Worm (Caenorhabditis elegans) whole organism, early embryonic: ENCODE measurements around the gene dkf-2.

ENCODE experiments used
- B0310.2 ChIP-seq: sonication (generic microtip); optimal IDR thresholded peaks from 2 replicates; lab custom pipeline; 2016; ENCODE audit warnings: mild to moderate bottlenecking, missing genetic modification characterization, missing compliant biosample characterization
- F13C5.2 ChIP-seq: sonication (generic microtip); optimal IDR thresholded peaks from 2 replicates; lab custom pipeline; 2017; ENCODE audit warnings: mild to moderate bottlenecking, missing genetic modification characterization, inconsistent platforms, missing compliant biosample characterization
- aly-1 ChIP-seq: sonication (generic microtip); optimal IDR thresholded peaks from 2 replicates; lab custom pipeline; 2016; ENCODE audit warnings: missing genetic modification characterization, missing compliant biosample characterization
- ama-1 ChIP-seq: fragments of 150-350 bp; optimal IDR thresholded peaks from 2 replicates; lab custom pipeline; 2014
- ceh-13 ChIP-seq: fragments of 200-800 bp; sonication (Bioruptor generic); optimal IDR thresholded peaks from 2 replicates; lab custom pipeline; 2018; ENCODE audit warnings: mild to moderate bottlenecking, missing genetic modification characterization, missing compliant biosample characterization
- ceh-36 ChIP-seq: sonication (generic microtip); optimal IDR thresholded peaks from 2 replicates; lab custom pipeline; 2016; ENCODE audit warnings: missing genetic modification characterization, inconsistent platforms, missing compliant biosample characterization
- ets-7 ChIP-seq: sonication (generic microtip); optimal IDR thresholded peaks from 2 replicates; lab custom pipeline; 2016; ENCODE audit warnings: missing genotype, missing genetic modification characterization, missing compliant biosample characterization
- flt-1 ChIP-seq: fragments of 200-800 bp; sonication (Bioruptor generic); IDR thresholded peaks from 2 replicates; pipeline ENCODE4 v1.3.6; 2022; ENCODE audit warnings: missing genetic modification characterization, missing compliant biosample characterization
- hmbx-1 ChIP-seq: sonication (generic microtip); optimal IDR thresholded peaks from 2 replicates; lab custom pipeline; 2016; ENCODE audit warnings: mild to moderate bottlenecking, missing genetic modification characterization, missing compliant biosample characterization
- hmg-4 ChIP-seq: fragments of 200-800 bp; sonication (Bioruptor generic); optimal IDR thresholded peaks from 2 replicates; lab custom pipeline; 2018; ENCODE audit warnings: mild to moderate bottlenecking, missing genetic modification characterization, missing compliant biosample characterization
- hnd-1 ChIP-seq: sonication (generic microtip); optimal IDR thresholded peaks from 2 replicates; lab custom pipeline; 2016; ENCODE audit warnings: missing genetic modification characterization, missing compliant biosample characterization
- pes-1 ChIP-seq: fragments of 200-800 bp; sonication (Bioruptor generic); IDR thresholded peaks from 2 replicates; pipeline ENCODE4 v1.3.6; 2022; ENCODE audit warnings: missing genetic modification reagents, missing genetic modification characterization, missing compliant biosample characterization
- scrt-1 ChIP-seq: fragments of 200-800 bp; sonication (Bioruptor generic); IDR thresholded peaks from 2 replicates; pipeline ENCODE4 v1.3.6; 2022; ENCODE audit warnings: missing genetic modification characterization, missing compliant biosample characterization
- sea-1 ChIP-seq: fragments of 200-800 bp; sonication (Bioruptor generic); conservative IDR thresholded peaks from 2 replicates; pipeline ENCODE4 v1.3.6; 2022; ENCODE audit warnings: missing genetic modification characterization, missing compliant biosample characterization
- tbx-11 ChIP-seq: fragments of 200-800 bp; sonication (Bioruptor generic); IDR thresholded peaks from 2 replicates; pipeline ENCODE4 v1.3.6; 2022; ENCODE audit warnings: missing genetic modification characterization, missing compliant biosample characterization
- tbx-37 ChIP-seq: fragments of 200-800 bp; sonication (Bioruptor generic); conservative IDR thresholded peaks from 2 replicates; pipeline ENCODE4 v1.3.6; 2022; ENCODE audit warnings: missing genetic modification reagents, missing genetic modification characterization, missing compliant biosample characterization
- tra-4 ChIP-seq: sonication (generic microtip); optimal IDR thresholded peaks from 2 replicates; lab custom pipeline; 2017; ENCODE audit warnings: missing genetic modification characterization, missing compliant biosample characterization

The dkf-2 gene

DNA sequence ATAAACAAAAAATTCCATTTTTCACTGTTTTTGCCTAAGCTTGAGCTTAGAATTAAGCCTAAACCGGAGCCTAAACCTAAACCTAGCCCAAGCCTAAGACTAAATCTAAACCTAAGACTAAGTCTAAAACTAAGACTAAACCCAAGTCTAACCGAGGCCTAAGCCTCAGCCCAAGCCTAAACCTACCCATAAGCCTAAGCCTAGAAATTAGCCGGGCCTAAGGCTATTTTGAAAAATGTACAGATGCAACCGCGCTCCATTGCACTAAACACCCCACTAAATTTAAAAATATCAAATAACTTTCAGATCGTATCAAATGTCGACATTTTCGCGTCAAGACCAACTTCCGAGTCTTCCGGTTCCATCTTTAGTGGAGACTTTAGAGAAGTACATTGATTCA is 67.8 kb downstream of the dkf-2 start, which contains the start of gene T20B3.1:
TSS of gene T20B3.1 (plus strand) at position 301 of the 400 bp plus-strand sequence.
- TF ChIP-seq hmbx-1 (no peak), tra-4 (tag; lab: Kevin White, UChicago) (no peak), tbx-37 (GFP tag; lab: Robert Waterston, UW) (no peak), scrt-1 (GFP tag; lab: Robert Waterston, UW) (no peak), sea-1 (GFP tag; lab: Robert Waterston, UW) (no peak), flt-1 (GFP tag; lab: Robert Waterston, UW) (no peak), hmg-4 (GFP tag; lab: Kevin White, UChicago) (no peak), pes-1 (GFP tag; lab: Robert Waterston, UW) (no peak), B0310.2 (tag; lab: Kevin White, UChicago) (no peak), tbx-11 (no peak), hnd-1 (tag; lab: Kevin White, UChicago) (no peak), ceh-36 (no peak), F13C5.2 (no peak), ets-7 (tag; lab: Kevin White, UChicago) (no peak), ceh-13 (GFP tag; lab: Kevin White, UChicago) (no peak), ama-1 (lab: Kevin White, UChicago) (no peak), aly-1 (tag; lab: Kevin White, UChicago) (no peak)

DNA sequence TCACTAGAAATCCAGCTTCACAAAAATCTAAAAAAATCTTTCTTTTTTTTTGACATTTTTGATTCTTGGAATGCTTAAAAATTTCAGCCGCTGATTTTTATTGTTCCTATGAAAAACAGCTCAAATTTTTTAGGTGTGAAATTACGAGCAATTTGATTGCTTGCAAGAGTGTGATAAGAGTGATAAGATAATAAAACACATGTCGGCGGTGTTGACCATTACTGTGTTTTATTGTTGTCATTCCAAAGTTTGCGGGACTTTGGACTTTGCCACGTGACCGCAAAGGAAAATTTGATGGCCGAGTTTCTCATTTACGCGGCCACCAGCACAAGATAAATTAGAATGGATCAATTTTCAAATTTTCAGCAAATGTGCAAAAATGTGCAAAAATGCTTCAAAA is 69.3 kb downstream of the dkf-2 start:
- TF ChIP-seq hmbx-1 = no peak

ce11 chrV:16821270-16821737 is 73.9 kb downstream of the dkf-2 start, which contains the start of gene T20B3.14:
Gene T20B3.14 (minus strand): TSS chrV:16821320.
- no peak for TF ChIP-seq aly-1 (tag; lab: Kevin White, UChicago)

- TF ChIP-seq tbx-11 (no peak), ceh-36 (no peak)
These were observed 80.1 kb downstream of the dkf-2 start, which contains the start of gene srh-216 for ce11 chrV:16827485-16827884. Gene srh-216 (minus strand): TSS chrV:16827585.

DNA sequence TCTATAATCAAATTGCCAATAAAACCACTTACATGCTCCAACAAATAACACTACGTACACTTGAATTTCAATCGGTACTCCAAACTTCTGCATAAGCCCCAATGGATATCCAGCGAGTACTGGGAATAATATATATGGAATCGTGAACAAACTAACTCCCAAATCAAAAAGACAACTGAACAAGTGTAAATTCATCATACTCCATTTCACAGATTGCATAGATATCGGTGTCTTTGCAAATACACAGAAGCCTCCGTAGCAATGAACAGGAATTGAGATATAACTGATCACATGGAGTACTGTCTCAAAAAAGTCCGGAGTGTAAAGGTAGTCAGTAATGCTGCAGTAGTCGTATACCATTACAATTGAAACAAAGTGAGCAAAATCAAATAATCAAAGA is 82.0 kb downstream of the dkf-2 start, which contains the start of gene srh-214:
TSS of gene srh-214 (minus strand) at position 360 of the 400 bp plus-strand sequence.
- no peak for TF ChIP-seq pes-1 (GFP tag; lab: Robert Waterston, UW)
- TF ChIP-seq ceh-36 = no peak
- TF ChIP-seq tra-4 (tag; lab: Kevin White, UChicago) = no peak
- TF ChIP-seq ceh-13 (GFP tag; lab: Kevin White, UChicago) = no peak
- TF ChIP-seq sea-1 (GFP tag; lab: Robert Waterston, UW) = no peak
- TF ChIP-seq flt-1 (GFP tag; lab: Robert Waterston, UW) = no peak
- no peak for TF ChIP-seq tbx-11
- TF ChIP-seq aly-1 (tag; lab: Kevin White, UChicago) = no peak
- no peak for TF ChIP-seq scrt-1 (GFP tag; lab: Robert Waterston, UW)
- no peak for TF ChIP-seq hmg-4 (GFP tag; lab: Kevin White, UChicago)
- TF ChIP-seq F13C5.2 = no peak
- TF ChIP-seq hnd-1 (tag; lab: Kevin White, UChicago) = no peak
- no peak for TF ChIP-seq ama-1 (lab: Kevin White, UChicago)
- TF ChIP-seq hmbx-1 = no peak
- no peak for TF ChIP-seq ets-7 (tag; lab: Kevin White, UChicago)

ce11 chrV:16831310-16831709 is 83.9 kb downstream of the dkf-2 start:
- no peak for TF ChIP-seq tra-4 (tag; lab: Kevin White, UChicago)
- TF ChIP-seq pes-1 (GFP tag; lab: Robert Waterston, UW) = no peak
- TF ChIP-seq ceh-36 = no peak
- TF ChIP-seq flt-1 (GFP tag; lab: Robert Waterston, UW) = no peak
- TF ChIP-seq ceh-13 (GFP tag; lab: Kevin White, UChicago) = no peak
- no peak for TF ChIP-seq sea-1 (GFP tag; lab: Robert Waterston, UW)
- no peak for TF ChIP-seq tbx-11
- TF ChIP-seq ets-7 (tag; lab: Kevin White, UChicago) = no peak
- TF ChIP-seq hnd-1 (tag; lab: Kevin White, UChicago) = no peak
- TF ChIP-seq scrt-1 (GFP tag; lab: Robert Waterston, UW) = no peak
- TF ChIP-seq hmg-4 (GFP tag; lab: Kevin White, UChicago) = no peak
- no peak for TF ChIP-seq ama-1 (lab: Kevin White, UChicago)
- no peak for TF ChIP-seq aly-1 (tag; lab: Kevin White, UChicago)
- no peak for TF ChIP-seq F13C5.2

DNA sequence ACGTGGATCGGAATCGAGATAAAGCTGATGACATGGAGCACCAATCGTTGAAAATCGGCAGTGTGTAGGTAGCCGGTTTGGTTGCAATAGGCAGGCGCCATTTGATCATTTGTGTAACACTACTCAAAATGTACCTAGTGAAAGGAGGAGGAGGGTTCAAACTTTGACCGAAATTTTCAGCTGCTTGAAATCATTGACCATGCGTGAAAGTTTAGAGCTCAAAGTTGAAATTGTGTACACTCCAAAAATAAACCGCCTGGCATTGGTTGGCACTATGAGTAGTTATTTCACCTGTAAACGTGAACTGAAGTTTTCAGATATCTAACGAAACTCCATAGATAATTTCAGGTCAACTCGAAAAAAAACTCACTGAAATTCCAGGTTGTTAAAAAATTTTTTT is 84.5 kb downstream of the dkf-2 start, which contains the start of gene srh-215:
TSS of gene srh-215 (minus strand) at position 101 of the 400 bp plus-strand sequence.
- TF ChIP-seq ceh-36 (no peak), B0310.2 (tag; lab: Kevin White, UChicago) (no peak), ceh-13 (GFP tag; lab: Kevin White, UChicago) (no peak), tbx-37 (GFP tag; lab: Robert Waterston, UW) (no peak), hnd-1 (tag; lab: Kevin White, UChicago) (no peak), F13C5.2 (no peak), flt-1 (GFP tag; lab: Robert Waterston, UW) (no peak), hmbx-1 (no peak), tbx-11 (no peak), hmg-4 (GFP tag; lab: Kevin White, UChicago) (no peak), pes-1 (GFP tag; lab: Robert Waterston, UW) (no peak), sea-1 (GFP tag; lab: Robert Waterston, UW) (no peak)

ce11 chrV:16832865-16833264 is 85.4 kb downstream of the dkf-2 start, which contains the start of gene phy-3:
Gene phy-3 (plus strand): TSS chrV:16833165.
- no peak for TF ChIP-seq flt-1 (GFP tag; lab: Robert Waterston, UW)
- no peak for TF ChIP-seq ceh-36
- no peak for TF ChIP-seq hmbx-1
- no peak for TF ChIP-seq aly-1 (tag; lab: Kevin White, UChicago)
- no peak for TF ChIP-seq tbx-11
- no peak for TF ChIP-seq tra-4 (tag; lab: Kevin White, UChicago)
- TF ChIP-seq F13C5.2 = no peak
- TF ChIP-seq pes-1 (GFP tag; lab: Robert Waterston, UW) = no peak
- no peak for TF ChIP-seq scrt-1 (GFP tag; lab: Robert Waterston, UW)
- no peak for TF ChIP-seq hnd-1 (tag; lab: Kevin White, UChicago)
- no peak for TF ChIP-seq tbx-37 (GFP tag; lab: Robert Waterston, UW)
